Fruit fly (Drosophila melanogaster) whole organism, pupa: ENCODE measurements around the gene Lamtor3.

Source experiments
- CG10348 ChIP-seq: fragments of 200-800 bp; sonication (Bioruptor generic); IDR thresholded peaks from 2 replicates; pipeline ENCODE4 v1.3.6; 2022; ENCODE audit warnings: missing biosample characterization, missing genetic modification characterization
- CG12605 ChIP-seq: fragments of 200-800 bp; sonication (Bioruptor generic); IDR thresholded peaks from 2 replicates; pipeline ENCODE4 v1.3.6; 2022; ENCODE audit warnings: missing biosample characterization, missing genetic modification characterization
- CG15710 ChIP-seq: fragments of 200-800 bp; sonication (Bioruptor generic); optimal IDR thresholded peaks from 2 replicates; lab custom pipeline; 2018; ENCODE audit warnings: missing biosample characterization, mild to moderate bottlenecking, missing genetic modification characterization, moderate library complexity
- CG17806 ChIP-seq: fragments of 200-800 bp; sonication (Bioruptor generic); optimal IDR thresholded peaks from 2 replicates; lab custom pipeline; 2018; ENCODE audit warnings: missing biosample characterization, mild to moderate bottlenecking, missing genetic modification characterization, moderate library complexity
- CG32121 ChIP-seq: fragments of 200-800 bp; sonication (Bioruptor generic); IDR thresholded peaks from 2 replicates; pipeline ENCODE4 v1.3.6; 2022; ENCODE audit warnings: missing biosample characterization, missing genetic modification characterization
- CG34367 ChIP-seq: fragments of 200-800 bp; sonication (Bioruptor generic); optimal IDR thresholded peaks from 2 replicates; lab custom pipeline; 2018; ENCODE audit warnings: missing biosample characterization, mild to moderate bottlenecking, missing genetic modification characterization
- D1 ChIP-seq: fragments of 200-800 bp; sonication (Bioruptor generic); optimal IDR thresholded peaks from 2 replicates; lab custom pipeline; 2018; ENCODE audit warnings: missing biosample characterization, mild to moderate bottlenecking, missing genetic modification characterization, moderate library complexity
- Pif1B ChIP-seq: fragments of 200-800 bp; sonication (Bioruptor generic); optimal IDR thresholded peaks from 3 replicates; lab custom pipeline; 2016; ENCODE audit warnings: missing biosample characterization, missing genetic modification characterization
- Snoo ChIP-seq: fragments of 200-800 bp; sonication (Bioruptor generic); optimal IDR thresholded peaks from 3 replicates; lab custom pipeline; 2017; ENCODE audit warnings: missing biosample characterization, mild to moderate bottlenecking, missing genetic modification characterization, inconsistent platforms
- fd96Ca ChIP-seq: fragments of 200-800 bp; sonication (Bioruptor generic); IDR thresholded peaks from 3 replicates; pipeline ENCODE4 v1.3.6; 2022; ENCODE audit warnings: missing biosample characterization, missing genetic modification characterization

- TF ChIP-seq CG12605 (GFP tag; lab: Robert Waterston, UW) (no peak), CG15710 (tag; lab: Kevin White, UChicago) (no peak), D1 (tag; lab: Kevin White, UChicago) (no peak), CG34367 (tag; lab: Kevin White, UChicago) (no peak), Pif1B (GFP tag; lab: Kevin White, UChicago) (no peak), Snoo (tag; lab: Kevin White, UChicago) (no peak), fd96Ca (GFP tag; lab: Robert Waterston, UW) (no peak), CG32121 (GFP tag; lab: Robert Waterston, UW) (no peak), CG10348 (GFP tag; lab: Robert Waterston, UW) (no peak), CG17806 (tag; lab: Kevin White, UChicago) (no peak)
Measured at dm6 chr2L:17486264-17486663, 5.2 kb downstream of the Lamtor3 start, which contains the start of gene CG43220.
